Fruit fly (Drosophila melanogaster) whole organism, embryonic: Measurements from ENCODE around the gene dpr20.

ENCODE experiments used
- Atf-2 ChIP-seq: fragments of 200-800 bp; sonication (Bioruptor generic); optimal IDR thresholded peaks from 2 replicates; lab custom pipeline; 2016; ENCODE audit warnings: missing biosample characterization, missing genetic modification characterization
- Bdp1 ChIP-seq: fragments of 200-800 bp; sonication (Bioruptor generic); optimal IDR thresholded peaks from 3 replicates; lab custom pipeline; 2016; ENCODE audit warnings: missing biosample characterization, missing genetic modification characterization
- CG10366 ChIP-seq: fragments of 200-800 bp; sonication (Bioruptor generic); IDR thresholded peaks from 2 replicates; pipeline ENCODE4 v1.3.6; 2022; ENCODE audit warnings: missing biosample characterization, missing genetic modification characterization
- CG10654 ChIP-seq: fragments of 200-800 bp; sonication (Bioruptor generic); optimal IDR thresholded peaks from 2 replicates; lab custom pipeline; 2016; ENCODE audit warnings: missing biosample characterization, missing genetic modification characterization
- CG11504 ChIP-seq: fragments of 200-800 bp; sonication (Bioruptor generic); optimal IDR thresholded peaks from 3 replicates; lab custom pipeline; 2019; ENCODE audit warnings: missing biosample characterization, mild to moderate bottlenecking, missing genetic modification characterization, moderate library complexity
- CG13624 ChIP-seq: fragments of 200-800 bp; sonication (Bioruptor generic); optimal IDR thresholded peaks from 2 replicates; lab custom pipeline; 2016; ENCODE audit warnings: missing biosample characterization, missing genetic modification characterization
- CG15011 ChIP-seq: fragments of 200-800 bp; sonication (Bioruptor generic); optimal IDR thresholded peaks from 3 replicates; lab custom pipeline; 2018; ENCODE audit warnings: missing biosample characterization, mild to moderate bottlenecking, missing genetic modification characterization
- CG1529 ChIP-seq: fragments of 200-800 bp; sonication (Bioruptor generic); optimal IDR thresholded peaks from 3 replicates; lab custom pipeline; 2018; ENCODE audit warnings: missing biosample characterization, missing genetic modification characterization
- CG17912 ChIP-seq: fragments of 200-800 bp; sonication (Bioruptor generic); optimal IDR thresholded peaks from 2 replicates; lab custom pipeline; 2018; ENCODE audit warnings: missing biosample characterization, mild to moderate bottlenecking, missing genetic modification characterization
- CG1792 ChIP-seq: fragments of 200-800 bp; sonication (Bioruptor generic); optimal IDR thresholded peaks from 2 replicates; lab custom pipeline; 2016; ENCODE audit warnings: missing biosample characterization, missing genetic modification characterization
- CG2129 ChIP-seq: fragments of 200-800 bp; sonication (Bioruptor generic); IDR thresholded peaks from 2 replicates; pipeline ENCODE4 v1.3.6; 2022; ENCODE audit warnings: missing biosample characterization, missing genetic modification characterization; ENCODE audit not compliant: partially characterized antibody
- CG2875 ChIP-seq: fragments of 200-800 bp; sonication (Bioruptor generic); optimal IDR thresholded peaks from 2 replicates; lab custom pipeline; 2017; ENCODE audit warnings: missing biosample characterization, mild to moderate bottlenecking, missing genetic modification characterization, missing genetic modification reagents
- CG30431 ChIP-seq: fragments of 200-800 bp; sonication (Bioruptor generic); optimal IDR thresholded peaks from 2 replicates; lab custom pipeline; 2017; ENCODE audit warnings: missing biosample characterization, missing genetic modification characterization
- CG31388 ChIP-seq: fragments of 200-800 bp; sonication (Bioruptor generic); optimal IDR thresholded peaks from 2 replicates; lab custom pipeline; 2016; ENCODE audit warnings: missing biosample characterization, missing genetic modification characterization
- CG3163 ChIP-seq: fragments of 200-800 bp; sonication (Bioruptor generic); optimal IDR thresholded peaks from 3 replicates; lab custom pipeline; 2016; ENCODE audit warnings: missing biosample characterization, missing genetic modification characterization
- CG4854 ChIP-seq: fragments of 200-800 bp; sonication (Bioruptor generic); optimal IDR thresholded peaks from 2 replicates; lab custom pipeline; 2016; ENCODE audit warnings: missing biosample characterization, missing genetic modification characterization, inconsistent platforms
- CG5245 ChIP-seq: fragments of 200-800 bp; sonication (Bioruptor generic); optimal IDR thresholded peaks from 3 replicates; lab custom pipeline; 2016; ENCODE audit warnings: missing biosample characterization, missing genetic modification characterization
- CG6272 ChIP-seq: fragments of 200-800 bp; sonication (Bioruptor generic); IDR thresholded peaks from 2 replicates; pipeline ENCODE4 v1.3.6; 2022; ENCODE audit warnings: missing biosample characterization, missing genetic modification characterization
- CG7745 ChIP-seq: fragments of 200-800 bp; sonication (Bioruptor generic); optimal IDR thresholded peaks from 2 replicates; lab custom pipeline; 2018; ENCODE audit warnings: missing biosample characterization, mild to moderate bottlenecking, missing genetic modification characterization, moderate library complexity
- CG8765 ChIP-seq: fragments of 200-800 bp; sonication (Bioruptor generic); IDR thresholded peaks from 2 replicates; pipeline ENCODE4 v1.3.6; 2022; ENCODE audit warnings: missing biosample characterization, missing genetic modification characterization
- Dip2 ChIP-seq: fragments of 200-800 bp; sonication (Bioruptor generic); IDR thresholded peaks from 2 replicates; pipeline ENCODE4 v1.3.6; 2022; ENCODE audit warnings: missing biosample characterization, missing genetic modification characterization
- Doc3 ChIP-seq: fragments of 200-800 bp; sonication (Bioruptor generic); IDR thresholded peaks from 3 replicates; pipeline ENCODE4 v1.3.6; 2022; ENCODE audit warnings: missing biosample characterization, missing genetic modification characterization; ENCODE audit not compliant: partially characterized antibody
- Fer1 ChIP-seq: fragments of 200-800 bp; sonication (Bioruptor generic); optimal IDR thresholded peaks from 2 replicates; lab custom pipeline; 2017; ENCODE audit warnings: missing biosample characterization, mild to moderate bottlenecking, missing genetic modification characterization
- Fer3 ChIP-seq: fragments of 200-800 bp; sonication (Bioruptor generic); optimal IDR thresholded peaks from 2 replicates; lab custom pipeline; 2018; ENCODE audit warnings: missing biosample characterization, mild to moderate bottlenecking, missing genetic modification characterization, moderate library complexity
- HLH4C ChIP-seq: fragments of 200-800 bp; sonication (Bioruptor generic); IDR thresholded peaks from 3 replicates; pipeline ENCODE4 v1.3.6; 2022; ENCODE audit warnings: missing biosample characterization, missing genetic modification characterization; ENCODE audit not compliant: partially characterized antibody
- HmgZ ChIP-seq: fragments of 200-800 bp; sonication (Bioruptor generic); optimal IDR thresholded peaks from 2 replicates; lab custom pipeline; 2018; ENCODE audit warnings: missing biosample characterization, mild to moderate bottlenecking, missing genetic modification characterization
- Hr3 ChIP-seq: fragments of 200-800 bp; sonication (Bioruptor generic); optimal IDR thresholded peaks from 3 replicates; lab custom pipeline; 2016; ENCODE audit warnings: missing biosample characterization, missing genetic modification characterization
- Hr78 ChIP-seq, 2 experiments: fragments of 200-800 bp in 1 of 2; fragments of >200 bp in 1 of 2; sonication (Bioruptor generic) in 1 of 2; optimal IDR thresholded peaks; 2 replicates each; lab custom pipeline; 2017 to 2019; ENCODE audit warnings: missing biosample characterization in 2 of 2, missing genetic modification characterization in 2 of 2, mild to moderate bottlenecking in 1 of 2, moderate library complexity in 1 of 2
- Kr ChIP-seq: fragments of 200-800 bp; sonication (Bioruptor generic); optimal IDR thresholded peaks from 2 replicates; lab custom pipeline; 2017; ENCODE audit warnings: missing biosample characterization, mild to moderate bottlenecking, missing genetic modification characterization
- MBD-R2 ChIP-seq: fragments of 200-800 bp; sonication (Bioruptor generic); IDR thresholded peaks from 2 replicates; pipeline ENCODE4 v1.3.6; 2022; ENCODE audit warnings: missing biosample characterization, missing genetic modification characterization
- Nf-YA ChIP-seq: fragments of 200-800 bp; sonication (Bioruptor generic); IDR thresholded peaks from 2 replicates; pipeline ENCODE4 v1.3.6; 2022; ENCODE audit warnings: missing biosample characterization, missing genetic modification characterization
- Poxn ChIP-seq: fragments of 200-800 bp; sonication (Bioruptor generic); IDR thresholded peaks from 2 replicates; pipeline ENCODE4 v1.3.6; 2022; ENCODE audit warnings: missing biosample characterization, missing genetic modification characterization
- Rx ChIP-seq: fragments of 200-800 bp; sonication (Bioruptor generic); IDR thresholded peaks from 2 replicates; pipeline ENCODE4 v1.3.6; 2022; ENCODE audit warnings: missing biosample characterization, missing genetic modification characterization
- Sry-δ ChIP-seq: fragments of 200-800 bp; sonication (Bioruptor generic); optimal IDR thresholded peaks from 2 replicates; lab custom pipeline; 2016; ENCODE audit warnings: missing biosample characterization, missing genetic modification characterization
- Trl ChIP-seq, 3 experiments: fragments of >200 bp in 2 of 3; fragments of 200-800 bp in 1 of 3; sonication (Bioruptor generic) in 1 of 3; optimal IDR thresholded peaks; 2 replicates in 1 of 3; 3 replicates in 2 of 3; lab custom pipeline; 2016 to 2017; ENCODE audit warnings: missing biosample characterization in 1 of 3, missing genetic modification characterization in 1 of 3
- ap ChIP-seq: fragments of 200-800 bp; sonication (Bioruptor generic); IDR thresholded peaks from 2 replicates; pipeline ENCODE4 v1.3.6; 2022; ENCODE audit warnings: missing biosample characterization, missing genetic modification characterization
- cas ChIP-seq: fragments of 200-800 bp; sonication (Bioruptor generic); IDR thresholded peaks from 2 replicates; pipeline ENCODE4 v1.3.6; 2022; ENCODE audit warnings: missing biosample characterization, missing genetic modification characterization
- chif ChIP-seq, 2 experiments: fragments of 200-800 bp; sonication (Bioruptor generic); optimal IDR thresholded peaks; 3 replicates each; lab custom pipeline; 2016; ENCODE audit warnings: missing biosample characterization in 2 of 2, missing genetic modification characterization in 2 of 2
- dati ChIP-seq: fragments of 200-800 bp; sonication (Bioruptor generic); IDR thresholded peaks from 2 replicates; pipeline ENCODE4 v1.3.6; 2022; ENCODE audit warnings: missing biosample characterization, missing genetic modification characterization
- dmrt99B ChIP-seq: fragments of 200-800 bp; sonication (Bioruptor generic); optimal IDR thresholded peaks from 2 replicates; lab custom pipeline; 2018; ENCODE audit warnings: missing biosample characterization, mild to moderate bottlenecking, missing genetic modification characterization, moderate library complexity
- ftz-f1 ChIP-seq: fragments of 200-800 bp; sonication (Bioruptor generic); optimal IDR thresholded peaks from 2 replicates; lab custom pipeline; 2016; ENCODE audit warnings: missing biosample characterization, missing genetic modification characterization
- gfzf ChIP-seq: fragments of 200-800 bp; sonication (Bioruptor generic); optimal IDR thresholded peaks from 2 replicates; lab custom pipeline; 2016; ENCODE audit warnings: missing biosample characterization, mild to moderate bottlenecking, missing genetic modification characterization, moderate library complexity
- grau ChIP-seq: fragments of 200-800 bp; optimal IDR thresholded peaks from 3 replicates; lab custom pipeline; 2019; ENCODE audit warnings: missing biosample characterization, mild to moderate bottlenecking, missing genetic modification characterization, moderate library complexity
- kay ChIP-seq: fragments of 200-800 bp; sonication (Bioruptor generic); optimal IDR thresholded peaks from 2 replicates; lab custom pipeline; 2016; ENCODE audit warnings: missing biosample characterization, missing genetic modification characterization
- lab ChIP-seq: fragments of 200-800 bp; sonication (Bioruptor generic); optimal IDR thresholded peaks from 3 replicates; lab custom pipeline; 2017; ENCODE audit warnings: missing biosample characterization, missing genetic modification characterization, mild to moderate bottlenecking, moderate library complexity, missing genetic modification reagents
- pan ChIP-seq, 4 experiments: fragments of >200 bp in 3 of 4; fragments of 200-800 bp in 1 of 4; sonication (Bioruptor generic) in 1 of 4; optimal IDR thresholded peaks in 3 of 4; IDR thresholded peaks in 1 of 4; 2 replicates each; pipeline versions ENCODE4 v1.3.6 to Lab custom; 2017 to 2022; ENCODE audit warnings: missing biosample characterization in 2 of 4, missing genetic modification characterization in 2 of 4, mixed read lengths in 1 of 4
- phol ChIP-seq: fragments of 200-800 bp; sonication (Bioruptor generic); optimal IDR thresholded peaks from 3 replicates; lab custom pipeline; 2018; ENCODE audit warnings: missing biosample characterization, mild to moderate bottlenecking, missing genetic modification characterization, moderate library complexity
- run ChIP-seq: fragments of 200-800 bp; sonication (Bioruptor generic); optimal IDR thresholded peaks from 3 replicates; lab custom pipeline; 2018; ENCODE audit warnings: missing biosample characterization, mild to moderate bottlenecking, missing genetic modification characterization
- yki ChIP-seq: fragments of >200 bp; optimal IDR thresholded peaks from 3 replicates; lab custom pipeline; 2018

Gene dpr20

DNA sequence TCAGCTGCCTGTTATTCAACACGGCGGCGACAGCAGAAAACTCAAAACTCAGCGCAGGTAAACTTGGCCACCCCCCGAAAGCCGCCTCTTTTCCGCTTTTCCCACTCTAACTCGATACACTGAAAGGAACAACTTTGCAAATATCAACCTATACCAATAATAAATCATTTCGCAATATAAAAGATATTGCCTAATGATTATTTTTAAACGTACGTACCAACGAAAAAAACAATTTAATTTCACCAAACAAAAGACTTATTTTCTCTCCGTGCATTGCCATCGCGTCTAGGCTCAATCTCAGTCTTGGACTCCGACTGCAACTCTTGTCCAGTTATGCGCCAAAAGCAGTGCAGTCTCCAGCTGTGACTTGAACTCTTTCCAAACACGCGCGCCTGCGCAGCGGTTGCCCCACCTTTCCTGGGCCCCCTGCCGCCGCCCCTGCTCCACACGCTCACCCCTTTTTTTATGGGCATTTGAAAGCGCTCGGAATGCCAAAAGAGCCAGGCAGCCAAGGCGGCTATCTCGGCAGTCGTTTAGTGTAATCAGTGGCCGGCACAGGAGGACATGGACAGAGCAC, 51.3 kb downstream of the dpr20 start:
- no peak for TF ChIP-seq CG17912 (GFP tag; lab: Kevin White, UChicago)
- peak; percentile 65 for TF ChIP-seq lab (GFP tag; lab: Kevin White, UChicago)
- TF ChIP-seq HLH4C (GFP tag; lab: Robert Waterston, UW), result no peak
- TF ChIP-seq CG15011 (GFP tag; lab: Kevin White, UChicago), result peak; percentile 24
- TF ChIP-seq CG5245, result peak; percentile 43
- TF ChIP-seq Nf-YA (GFP tag; lab: Robert Waterston, UW), result peak; percentile 54; the same call in 1 of the 2 replicates
- TF ChIP-seq Poxn (GFP tag; lab: Robert Waterston, UW), result no peak
- TF ChIP-seq Kr (GFP tag; lab: Kevin White, UChicago), result peak; percentile 8
- no peak for TF ChIP-seq gfzf (GFP tag; lab: Kevin White, UChicago)
- TF ChIP-seq CG1792, result peak; percentile 34
- no peak for TF ChIP-seq CG30431 (GFP tag; lab: Kevin White, UChicago)
- peak; percentile 42; the same call in 1 of the 2 replicates for TF ChIP-seq ap (GFP tag; lab: Robert Waterston, UW)
- peak; percentile 17 for TF ChIP-seq CG13624 (GFP tag; lab: Kevin White, UChicago)
- no peak for TF ChIP-seq pan (optimal IDR thresholded peaks at IDR 0.05; lab: Kevin White, UChicago)
- peak in 1 of 2 experiments; percentile 54 for TF ChIP-seq pan (GFP tag; optimal IDR thresholded peaks at IDR 0.05 in 1 of 2, IDR thresholded peaks at IDR 0.05 in 1 of 2)
- TF ChIP-seq dati (GFP tag; lab: Robert Waterston, UW), result no peak
- peak; percentile 77 for TF ChIP-seq dmrt99B (tag; lab: Kevin White, UChicago)
- TF ChIP-seq CG3163 (GFP tag; lab: Kevin White, UChicago), result no peak
- peak; percentile 33 for TF ChIP-seq Atf-2 (GFP tag; lab: Kevin White, UChicago)
- peak; percentile 58 for TF ChIP-seq Fer1 (GFP tag; lab: Kevin White, UChicago)
- TF ChIP-seq CG7745 (tag; lab: Kevin White, UChicago), result no peak
- TF ChIP-seq Trl (optimal IDR thresholded peaks at IDR 0.05; lab: Kevin White, UChicago), result no peak
- peak; percentile 63 for TF ChIP-seq Trl (GFP tag; optimal IDR thresholded peaks at IDR 0.05; lab: Kevin White, UChicago)
- peak; percentile 50 for TF ChIP-seq CG1529
- TF ChIP-seq Rx (GFP tag; lab: Robert Waterston, UW), result peak; percentile 32; the same call in 1 of the 2 replicates
- TF ChIP-seq CG6272 (GFP tag; lab: Robert Waterston, UW), result peak; percentile 6; the same call in 1 of the 2 replicates
- TF ChIP-seq CG2875, result peak; percentile 45
- TF ChIP-seq ftz-f1, result no peak
- TF ChIP-seq CG10366 (GFP tag; lab: Robert Waterston, UW), result peak; percentile 45
- TF ChIP-seq Fer3, result peak; percentile 21
- TF ChIP-seq HmgZ (tag; lab: Kevin White, UChicago), result no peak
- peak; percentile 78 for TF ChIP-seq phol (tag; lab: Kevin White, UChicago)
- peak; percentile 75 for TF ChIP-seq CG11504 (tag; lab: Kevin White, UChicago)
- TF ChIP-seq Doc3 (GFP tag; lab: Robert Waterston, UW), result no peak
- TF ChIP-seq grau (tag; lab: Kevin White, UChicago), result peak; percentile 48
- TF ChIP-seq chif (GFP tag; optimal IDR thresholded peaks at IDR 0.05; lab: Kevin White, UChicago), result peak; percentile 49 to 62
- peak in 1 of 2 experiments; percentile 46 for TF ChIP-seq Hr78 (GFP tag; optimal IDR thresholded peaks at IDR 0.05; lab: Kevin White, UChicago)
- TF ChIP-seq CG4854 (GFP tag; lab: Kevin White, UChicago), result no peak
- TF ChIP-seq Bdp1, result no peak
- TF ChIP-seq cas (GFP tag; lab: Robert Waterston, UW), result no peak
- TF ChIP-seq Sry-δ (GFP tag; lab: Kevin White, UChicago), result peak; percentile 5
- TF ChIP-seq yki (lab: Kevin White, UChicago), result no peak
- TF ChIP-seq CG8765 (GFP tag; lab: Robert Waterston, UW), result peak; percentile 11; the same call in 1 of the 2 replicates
- peak; percentile 37 for TF ChIP-seq Hr3
- no peak for TF ChIP-seq CG31388 (GFP tag; lab: Kevin White, UChicago)
- no peak for TF ChIP-seq Dip2 (GFP tag; lab: Robert Waterston, UW)
- TF ChIP-seq CG10654 (GFP tag; lab: Kevin White, UChicago), result peak; percentile 55
- TF ChIP-seq CG2129 (GFP tag; lab: Robert Waterston, UW), result no peak
- TF ChIP-seq MBD-R2 (GFP tag; lab: Robert Waterston, UW), result peak; percentile 14; the same call in 1 of the 2 replicates
- TF ChIP-seq run (tag; lab: Kevin White, UChicago), result peak; percentile 14
- TF ChIP-seq kay (GFP tag; lab: Kevin White, UChicago), result no peak
